Fruit fly (Drosophila melanogaster): ENCODE results near the gene Ir85a.

The Ir85a gene

dm6 chr3R:8820428-8820912 lies 26.0 kb downstream of the Ir85a start, which contains the start of gene aqz (continued):
- TF ChIP-seq E2f1 (GFP tag; IDR thresholded peaks at IDR 0.05) (peak; percentile 57; the same call in 1 of the 2 replicates), CG6654 (GFP tag; optimal IDR thresholded peaks at IDR 0.05) (no peak), emc (GFP tag; optimal IDR thresholded peaks at IDR 0.05) (no peak), unpg (GFP tag; optimal IDR thresholded peaks at IDR 0.05) (peak; percentile 35), CG31441 (GFP tag; IDR thresholded peaks at IDR 0.05) (peak; percentile 39), Ravus (GFP tag; IDR thresholded peaks at IDR 0.05) (no peak), CG8290 (GFP tag; optimal IDR thresholded peaks at IDR 0.05) (no peak), CG8290 (tag; optimal IDR thresholded peaks at IDR 0.05) (peak in 1 of 2 experiments; percentile 89), CG15073 (GFP tag; optimal IDR thresholded peaks at IDR 0.05) (no peak), gcm (GFP tag; optimal IDR thresholded peaks at IDR 0.05) (peak; percentile 42), pfk (GFP tag; optimal IDR thresholded peaks at IDR 0.05) (peak; percentile 64), CG7556 (GFP tag; optimal IDR thresholded peaks at IDR 0.05) (no peak), CG11696 (GFP tag; IDR thresholded peaks at IDR 0.05) (peak; percentile 45; the same call in 1 of the 2 replicates), CG6791 (GFP tag; IDR thresholded peaks at IDR 0.05; ENCODE audit: partially characterized antibody) (peak; percentile 58; the same call in 1 of the 3 replicates), MTF-1 (GFP tag; optimal IDR thresholded peaks at IDR 0.05; ENCODE audit: borderline replicate concordance) (peak; percentile 87), Dad (GFP tag; optimal IDR thresholded peaks at IDR 0.05) (peak; percentile 67), Fer2 (tag; optimal IDR thresholded peaks at IDR 0.05) (no peak), CG1792 (GFP tag; optimal IDR thresholded peaks at IDR 0.05) (peak; percentile 53), dmrt11E (tag; optimal IDR thresholded peaks at IDR 0.05) (peak; percentile 8), Xrp1 (GFP tag; IDR thresholded peaks at IDR 0.05) (peak; percentile 38; the same call in 1 of the 2 replicates), twi (tag; optimal IDR thresholded peaks at IDR 0.05) (peak; percentile 46), Fer3 (tag; optimal IDR thresholded peaks at IDR 0.05) (peak; percentile 43), pita (GFP tag; optimal IDR thresholded peaks at IDR 0.05) (peak; percentile 93), CG32532 (GFP tag; IDR thresholded peaks at IDR 0.05) (peak; percentile 70), croc (GFP tag; conservative IDR thresholded peaks at IDR 0.05) (no peak), zf30C (GFP tag; optimal IDR thresholded peaks at IDR 0.05) (no peak), HLH3B (GFP tag; IDR thresholded peaks at IDR 0.05) (peak; percentile 56; the same call in 1 of the 2 replicates), CG18476 (GFP tag; optimal IDR thresholded peaks at IDR 0.05) (peak; percentile 3), hbn (GFP tag; IDR thresholded peaks at IDR 0.05; ENCODE audit: partially characterized antibody) (no peak; the same call in 1 of the 2 replicates), ftz-f1 (GFP tag; optimal IDR thresholded peaks at IDR 0.05) (peak; percentile 77), NC2β (GFP tag; optimal IDR thresholded peaks at IDR 0.05) (peak; percentile 81), abd-A (tag; optimal IDR thresholded peaks at IDR 0.05) (no peak), MESR4 (GFP tag; optimal IDR thresholded peaks at IDR 0.05) (peak; percentile 76), CG2202 (tag; optimal IDR thresholded peaks at IDR 0.05) (peak; percentile 25), esg (GFP tag; conservative IDR thresholded peaks at IDR 0.05) (no peak), CG3838 (GFP tag; optimal IDR thresholded peaks at IDR 0.05) (no peak), Six4 (GFP tag; optimal IDR thresholded peaks at IDR 0.05) (no peak), Meics (GFP tag; optimal IDR thresholded peaks at IDR 0.05) (peak; percentile 33), CG17568 (GFP tag; optimal IDR thresholded peaks at IDR 0.05) (peak; percentile 68), Hmx (GFP tag; optimal IDR thresholded peaks at IDR 0.05) (no peak), CG17361 (GFP tag; IDR thresholded peaks at IDR 0.05) (peak; percentile 52; the same call in 1 of the 3 replicates), Jarid2 (GFP tag; optimal IDR thresholded peaks at IDR 0.05) (peak; percentile 88), PHDP (tag; optimal IDR thresholded peaks at IDR 0.05) (peak; percentile 19), stc (GFP tag; IDR thresholded peaks at IDR 0.05) (peak; percentile 43; the same call in 1 of the 2 replicates), CrebB (tag; optimal IDR thresholded peaks at IDR 0.05) (peak; percentile 77), klu (GFP tag; IDR thresholded peaks at IDR 0.05) (peak; percentile 28; the same call in 1 of the 2 replicates), CG8089 (GFP tag; optimal IDR thresholded peaks at IDR 0.05) (peak; percentile 22), D (optimal IDR thresholded peaks at IDR 0.05) (no peak), D (GFP tag; optimal IDR thresholded peaks at IDR 0.05) (peak; percentile 4), Pdp1 (GFP tag; optimal IDR thresholded peaks at IDR 0.05) (peak; percentile 66 to 74)

Measured in whole organism, embryonic.